Worm (Caenorhabditis elegans) whole organism, L4/young adult: ENCODE results near the gene C18D1.2.

Experiments used
- dao-5 ChIP-seq: sonication (generic microtip); optimal IDR thresholded peaks from 2 replicates; lab custom pipeline; 2016; ENCODE audit warnings: missing genotype, missing genetic modification characterization, moderate library complexity, missing compliant biosample characterization
- him-1 ChIP-seq: sonication (generic microtip); optimal IDR thresholded peaks from 2 replicates; lab custom pipeline; 2016; ENCODE audit warnings: missing genotype, missing genetic modification reagents, missing genetic modification characterization, missing compliant biosample characterization

ce11 chrII:10025059-10025458 lies 31.7 kb upstream of the C18D1.2 start:
- no peak for TF ChIP-seq him-1 (tag; lab: Kevin White, UChicago)
- no peak for TF ChIP-seq dao-5 (tag; lab: Kevin White, UChicago)
